Worm (Caenorhabditis elegans) whole organism, L3 larva: Measurements from ENCODE around the gene str-68.

Experiments used
- ZK546.5 ChIP-seq: sonication (generic microtip); optimal IDR thresholded peaks from 2 replicates; lab custom pipeline; 2017; ENCODE audit warnings: missing biosample characterization, missing genetic modification characterization
- aly-2 ChIP-seq: fragments of 150-350 bp; optimal IDR thresholded peaks from 2 replicates; lab custom pipeline; 2014; ENCODE audit warnings: missing biosample characterization, missing genetic modification characterization
- ama-1 ChIP-seq: fragments of 150-350 bp; optimal IDR thresholded peaks from 2 replicates; lab custom pipeline; 2018
- ceh-16 ChIP-seq: sonication (generic microtip); optimal IDR thresholded peaks from 2 replicates; lab custom pipeline; 2017; ENCODE audit warnings: missing biosample characterization, missing genetic modification characterization
- ceh-28 ChIP-seq: fragments of 150-350 bp; optimal IDR thresholded peaks from 2 replicates; lab custom pipeline; 2014; ENCODE audit warnings: missing biosample characterization, missing genetic modification reagents, missing genetic modification characterization
- ceh-9 ChIP-seq: sonication (generic microtip); optimal IDR thresholded peaks from 2 replicates; lab custom pipeline; 2018; ENCODE audit warnings: missing biosample characterization, missing genetic modification characterization
- daf-12 ChIP-seq: fragments of 150-350 bp; optimal IDR thresholded peaks from 2 replicates; lab custom pipeline; 2014; ENCODE audit warnings: missing biosample characterization, missing genetic modification reagents, missing genetic modification characterization
- egl-27 ChIP-seq: sonication (generic microtip); optimal IDR thresholded peaks from 4 replicates; lab custom pipeline; 2017; ENCODE audit warnings: missing biosample characterization, missing genetic modification reagents, missing genetic modification characterization
- egl-5 ChIP-seq: fragments of 150-350 bp; optimal IDR thresholded peaks from 2 replicates; lab custom pipeline; 2017; ENCODE audit warnings: missing biosample characterization, missing genetic modification reagents, missing genetic modification characterization, inconsistent platforms
- elt-2 ChIP-seq: sonication (generic microtip); optimal IDR thresholded peaks from 2 replicates; lab custom pipeline; 2016; ENCODE audit warnings: missing genetic modification reagents, mild to moderate bottlenecking, missing genetic modification characterization, missing compliant biosample characterization
- elt-3 ChIP-seq, 3 experiments: fragments of 150-350 bp in 1 of 3; sonication (generic microtip) in 2 of 3; optimal IDR thresholded peaks; 2 replicates in 2 of 3; 4 replicates in 1 of 3; lab custom pipeline; 2014 to 2017; ENCODE audit warnings: missing biosample characterization in 3 of 3, missing genetic modification characterization in 3 of 3
- eor-1 ChIP-seq, 2 experiments: fragments of 150-350 bp; optimal IDR thresholded peaks; 2 replicates each; lab custom pipeline; 2014 to 2018; ENCODE audit warnings: missing biosample characterization in 2 of 2, missing genetic modification characterization in 2 of 2
- fkh-10 ChIP-seq: sonication (generic microtip); optimal IDR thresholded peaks from 2 replicates; lab custom pipeline; 2017; ENCODE audit warnings: missing biosample characterization, missing genetic modification reagents, missing genetic modification characterization
- fkh-2 ChIP-seq: fragments of 150-350 bp; optimal IDR thresholded peaks from 2 replicates; lab custom pipeline; 2014; ENCODE audit warnings: missing biosample characterization, missing genetic modification reagents, missing genetic modification characterization
- jun-1 ChIP-seq: fragments of 150-350 bp; optimal IDR thresholded peaks from 2 replicates; lab custom pipeline; 2014; ENCODE audit warnings: missing biosample characterization, missing genetic modification reagents, missing genetic modification characterization
- lsy-12 ChIP-seq: sonication (generic microtip); optimal IDR thresholded peaks from 2 replicates; lab custom pipeline; 2016; ENCODE audit warnings: mild to moderate bottlenecking, missing genetic modification characterization, missing compliant biosample characterization
- mdl-1 ChIP-seq: fragments of 150-350 bp; optimal IDR thresholded peaks from 2 replicates; lab custom pipeline; 2014; ENCODE audit warnings: missing biosample characterization, missing genetic modification characterization
- mml-1 ChIP-seq: fragments of 150-350 bp; sonication (generic microtip); optimal IDR thresholded peaks from 3 replicates; lab custom pipeline; 2014; ENCODE audit warnings: missing biosample characterization, missing genetic modification characterization
- nfya-1 ChIP-seq: sonication (generic microtip); optimal IDR thresholded peaks from 2 replicates; lab custom pipeline; 2017; ENCODE audit warnings: missing genetic modification characterization, mild to moderate bottlenecking, missing compliant biosample characterization, antibody characterized with exemption, moderate library complexity; ENCODE audit not compliant: insufficient read depth
- nhr-12 ChIP-seq: fragments of 150-350 bp; optimal IDR thresholded peaks from 2 replicates; lab custom pipeline; 2014; ENCODE audit warnings: missing biosample characterization, missing genetic modification characterization
- nhr-23 ChIP-seq: fragments of 150-350 bp; optimal IDR thresholded peaks from 2 replicates; lab custom pipeline; 2014; ENCODE audit warnings: missing biosample characterization, missing genetic modification reagents, missing genetic modification characterization
- nhr-237 ChIP-seq: fragments of 150-350 bp; optimal IDR thresholded peaks from 2 replicates; lab custom pipeline; 2014; ENCODE audit warnings: missing biosample characterization, missing genetic modification characterization
- nhr-25 ChIP-seq: sonication (generic microtip); optimal IDR thresholded peaks from 2 replicates; lab custom pipeline; 2017; ENCODE audit warnings: missing biosample characterization, missing genetic modification characterization
- nhr-28 ChIP-seq: fragments of 150-350 bp; optimal IDR thresholded peaks from 2 replicates; lab custom pipeline; 2014; ENCODE audit warnings: missing biosample characterization, missing genetic modification characterization
- nhr-43 ChIP-seq: sonication (generic microtip); optimal IDR thresholded peaks from 2 replicates; lab custom pipeline; 2016; ENCODE audit warnings: mild to moderate bottlenecking, missing genetic modification characterization, missing compliant biosample characterization; ENCODE audit not compliant: poor library complexity, severe bottlenecking
- nhr-67 ChIP-seq: fragments of 150-350 bp; optimal IDR thresholded peaks from 2 replicates; lab custom pipeline; 2014; ENCODE audit warnings: missing biosample characterization, missing genetic modification characterization
- nhr-76 ChIP-seq: fragments of 150-350 bp; sonication (generic microtip); optimal IDR thresholded peaks from 5 replicates; lab custom pipeline; 2014; ENCODE audit warnings: missing biosample characterization, missing genetic modification characterization
- nhr-77 ChIP-seq: fragments of 150-350 bp; optimal IDR thresholded peaks from 2 replicates; lab custom pipeline; 2014; ENCODE audit warnings: missing biosample characterization, missing genetic modification characterization
- pha-4 ChIP-seq: fragments of 150-350 bp; optimal IDR thresholded peaks from 2 replicates; lab custom pipeline; 2014; ENCODE audit warnings: missing biosample characterization, missing genetic modification reagents, missing genetic modification characterization
- sea-2 ChIP-seq: fragments of 150-350 bp; sonication (generic microtip); optimal IDR thresholded peaks from 4 replicates; lab custom pipeline; 2014; ENCODE audit warnings: missing biosample characterization, missing genetic modification reagents, missing genetic modification characterization
- skn-1 ChIP-seq: fragments of 150-350 bp; optimal IDR thresholded peaks from 2 replicates; lab custom pipeline; 2014; ENCODE audit warnings: missing biosample characterization, missing genetic modification characterization
- snpc-4 ChIP-seq: fragments of 150-350 bp; optimal IDR thresholded peaks from 2 replicates; lab custom pipeline; 2014; ENCODE audit warnings: missing biosample characterization, missing genetic modification characterization
- tbx-2 ChIP-seq: sonication (generic microtip); optimal IDR thresholded peaks from 2 replicates; lab custom pipeline; 2016; ENCODE audit warnings: mild to moderate bottlenecking, missing genetic modification characterization, missing compliant biosample characterization
- unc-39 ChIP-seq: sonication (generic microtip); optimal IDR thresholded peaks from 4 replicates; lab custom pipeline; 2017; ENCODE audit warnings: missing biosample characterization, missing genetic modification characterization
- unc-62 ChIP-seq: fragments of 150-350 bp; sonication (generic microtip); optimal IDR thresholded peaks from 4 replicates; lab custom pipeline; 2014; ENCODE audit warnings: missing biosample characterization, missing genetic modification reagents, missing genetic modification characterization
- zag-1 ChIP-seq: fragments of 150-350 bp; optimal IDR thresholded peaks from 2 replicates; lab custom pipeline; 2014; ENCODE audit warnings: missing biosample characterization, missing genetic modification characterization
- ztf-11 ChIP-seq: fragments of 150-350 bp; optimal IDR thresholded peaks from 2 replicates; lab custom pipeline; 2014; ENCODE audit warnings: missing biosample characterization, missing genetic modification characterization

The str-68 gene

ce11 chrV:3133293-3133755, 26.0 kb upstream of the str-68 start, which contains the start of gene F02C9.2:
Gene F02C9.2, plus strand, starts transcription at chrV:3133705.
- TF ChIP-seq egl-5 (tag; lab: Kevin White, UChicago) (no peak), egl-27 (tag; lab: Kevin White, UChicago) (no peak), nhr-237 (tag; lab: Kevin White, UChicago) (no peak), sea-2 (no peak), elt-3 (tag; optimal IDR thresholded peaks at IDR 0.05; lab: Kevin White, UChicago) (no peak), ztf-11 (tag; lab: Kevin White, UChicago) (no peak), nhr-12 (no peak), mml-1 (no peak), skn-1 (tag; lab: Kevin White, UChicago) (no peak), jun-1 (tag; lab: Kevin White, UChicago) (no peak), tbx-2 (no peak), zag-1 (no peak), lsy-12 (no peak), unc-39 (tag; lab: Kevin White, UChicago) (no peak), nhr-67 (tag; lab: Kevin White, UChicago) (no peak), nfya-1 (no peak), nhr-77 (tag; lab: Kevin White, UChicago) (no peak), fkh-10 (GFP tag; lab: Kevin White, UChicago) (no peak), pha-4 (no peak)

ce11 chrV:3132116-3132515, 24.8 kb upstream of the str-68 start:
- TF ChIP-seq nhr-76 (tag; lab: Kevin White, UChicago): no peak
- no peak for TF ChIP-seq lsy-12

- TF ChIP-seq nhr-237 (tag; lab: Kevin White, UChicago) (no peak), ceh-9 (tag; lab: Kevin White, UChicago) (no peak), nhr-28 (tag; lab: Kevin White, UChicago) (no peak), nhr-77 (tag; lab: Kevin White, UChicago) (no peak), unc-62 (no peak), ZK546.5 (tag; lab: Kevin White, UChicago) (no peak), zag-1 (no peak), egl-27 (tag; lab: Kevin White, UChicago) (no peak), nhr-23 (tag; lab: Kevin White, UChicago) (no peak), nfya-1 (no peak), ceh-16 (tag; lab: Kevin White, UChicago) (no peak), ceh-28 (tag; lab: Kevin White, UChicago) (no peak), snpc-4 (tag; lab: Kevin White, UChicago) (no peak), skn-1 (tag; lab: Kevin White, UChicago) (no peak), nhr-43 (no peak), tbx-2 (no peak), daf-12 (tag; lab: Kevin White, UChicago) (no peak), nhr-76 (tag; lab: Kevin White, UChicago) (no peak), ama-1 (lab: Kevin White, UChicago) (no peak)
Observed at ce11 chrV:3128803-3129202, 21.5 kb upstream of the str-68 start, which contains the start of gene tat-6. Gene tat-6, plus strand, starts transcription at chrV:3129103.

- TF ChIP-seq ZK546.5 (tag; lab: Kevin White, UChicago): no peak
- TF ChIP-seq elt-2 (tag; lab: Kevin White, UChicago): peak; percentile 6
Observed at ce11 chrV:3127670-3128069, 20.3 kb upstream of the str-68 start, which contains the start of gene Y73C8C.10. Gene Y73C8C.10, minus strand, starts transcription at chrV:3127770.

- TF ChIP-seq jun-1 (tag; lab: Kevin White, UChicago): no peak
- no peak for TF ChIP-seq eor-1 (tag; optimal IDR thresholded peaks at IDR 0.05; lab: Kevin White, UChicago)
- no peak for TF ChIP-seq skn-1 (tag; lab: Kevin White, UChicago)
- no peak for TF ChIP-seq fkh-2 (tag; lab: Kevin White, UChicago)
- no peak for TF ChIP-seq aly-2 (tag; lab: Kevin White, UChicago)
- TF ChIP-seq pha-4: no peak
- TF ChIP-seq mdl-1: no peak
- no peak for TF ChIP-seq ceh-16 (tag; lab: Kevin White, UChicago)
- no peak for TF ChIP-seq nhr-25
Observed at ce11 chrV:3124912-3125311, 17.6 kb upstream of the str-68 start, which contains the start of gene Y73C8C.12. Gene Y73C8C.12, plus strand, starts transcription at chrV:3125212.
